Worm (Caenorhabditis elegans) whole organism, L1 larva: ENCODE results near the gene dgtr-1.

ENCODE experiments used
- C16A3.4 ChIP-seq: fragments of 150-350 bp; optimal IDR thresholded peaks from 2 replicates; lab custom pipeline; 2014; ENCODE audit warnings: missing biosample characterization, missing genetic modification characterization
- F16B12.6 ChIP-seq: fragments of 150-350 bp; optimal IDR thresholded peaks from 2 replicates; lab custom pipeline; 2014; ENCODE audit warnings: missing biosample characterization, missing genetic modification characterization
- aha-1 ChIP-seq: fragments of 150-350 bp; optimal IDR thresholded peaks from 2 replicates; lab custom pipeline; 2014; ENCODE audit warnings: missing biosample characterization, missing genetic modification characterization
- alr-1 ChIP-seq: fragments of 200-800 bp; sonication (Bioruptor generic); optimal IDR thresholded peaks from 2 replicates; lab custom pipeline; 2018; ENCODE audit warnings: borderline replicate concordance, mild to moderate bottlenecking, missing genetic modification characterization, missing compliant biosample characterization
- ama-1 ChIP-seq: fragments of 150-350 bp; optimal IDR thresholded peaks from 2 replicates; lab custom pipeline; 2014
- blmp-1 ChIP-seq: fragments of 150-350 bp; optimal IDR thresholded peaks from 2 replicates; lab custom pipeline; 2014; ENCODE audit warnings: missing biosample characterization, missing genetic modification characterization
- ceh-63 ChIP-seq: fragments of 200-800 bp; sonication (Bioruptor generic); optimal IDR thresholded peaks from 2 replicates; lab custom pipeline; 2018; ENCODE audit warnings: mild to moderate bottlenecking, missing genetic modification characterization, missing compliant biosample characterization
- ceh-82 ChIP-seq, 3 experiments: fragments of 150-350 bp in 1 of 3; sonication (generic microtip) in 2 of 3; optimal IDR thresholded peaks; 2 replicates each; lab custom pipeline; 2014 to 2017; ENCODE audit warnings: missing biosample characterization in 3 of 3, missing genetic modification characterization in 3 of 3
- dsc-1 ChIP-seq: sonication (generic microtip); optimal IDR thresholded peaks from 2 replicates; lab custom pipeline; 2016; ENCODE audit warnings: mild to moderate bottlenecking, missing genetic modification characterization, missing compliant biosample characterization
- efl-1 ChIP-seq, 4 experiments: fragments of 150-350 bp; optimal IDR thresholded peaks in 3 of 4; peaks in 1 of 4; 1 replicate in 1 of 4; 2 replicates in 3 of 4; lab custom pipeline; 2014; ENCODE audit warnings: missing biosample characterization in 2 of 4, missing genetic modification characterization in 2 of 4, missing genetic modification reagents in 2 of 4
- elt-2 ChIP-seq: sonication (generic microtip); optimal IDR thresholded peaks from 2 replicates; lab custom pipeline; 2016; ENCODE audit warnings: missing genetic modification characterization, mild to moderate bottlenecking, inconsistent platforms, missing compliant biosample characterization, missing genetic modification reagents
- elt-3 ChIP-seq, 6 experiments: fragments of 150-350 bp in 1 of 6; sonication (generic microtip); optimal IDR thresholded peaks; 2 replicates each; lab custom pipeline; 2017 to 2018; ENCODE audit warnings: missing biosample characterization in 6 of 6, missing genetic modification characterization in 6 of 6, inconsistent platforms in 1 of 6
- ets-5 ChIP-seq: fragments of 200-800 bp; sonication (Bioruptor generic); IDR thresholded peaks from 2 replicates; pipeline ENCODE4 v1.3.6; 2022; ENCODE audit warnings: missing genetic modification characterization, missing compliant biosample characterization
- fkh-10 ChIP-seq: sonication (generic microtip); optimal IDR thresholded peaks from 2 replicates; lab custom pipeline; 2017; ENCODE audit warnings: missing biosample characterization, missing genetic modification reagents, missing genetic modification characterization
- hlh-4 ChIP-seq: sonication (generic microtip); optimal IDR thresholded peaks from 2 replicates; lab custom pipeline; 2016; ENCODE audit warnings: mild to moderate bottlenecking, missing genetic modification characterization, missing compliant biosample characterization
- irx-1 ChIP-seq: sonication (generic microtip); optimal IDR thresholded peaks from 2 replicates; lab custom pipeline; 2016; ENCODE audit warnings: missing genetic modification characterization, missing compliant biosample characterization
- isw-1 ChIP-seq: fragments of 200-800 bp; sonication (Bioruptor generic); IDR thresholded peaks from 2 replicates; pipeline ENCODE4 v1.3.6; 2022; ENCODE audit warnings: missing genetic modification characterization, missing compliant biosample characterization
- jun-1 ChIP-seq: fragments of 150-350 bp; optimal IDR thresholded peaks from 2 replicates; lab custom pipeline; 2014; ENCODE audit warnings: missing biosample characterization, missing genetic modification reagents, missing genetic modification characterization
- lin-14 ChIP-seq: fragments of 200-800 bp; sonication (Bioruptor generic); optimal IDR thresholded peaks from 2 replicates; lab custom pipeline; 2018; ENCODE audit warnings: mild to moderate bottlenecking, missing genetic modification characterization, moderate library complexity, missing compliant biosample characterization
- lir-3 ChIP-seq: sonication (generic microtip); optimal IDR thresholded peaks from 2 replicates; lab custom pipeline; 2016; ENCODE audit warnings: mild to moderate bottlenecking, missing genetic modification characterization, moderate library complexity, missing compliant biosample characterization; ENCODE audit not compliant: poor library complexity
- lsy-2 ChIP-seq, 2 experiments: fragments of 150-350 bp; optimal IDR thresholded peaks; 2 replicates each; lab custom pipeline; 2014; ENCODE audit warnings: missing biosample characterization in 2 of 2, missing genetic modification characterization in 2 of 2
- mab-9 ChIP-seq: fragments of 200-800 bp; sonication (Bioruptor generic); IDR thresholded peaks from 2 replicates; pipeline ENCODE4 v1.3.6; 2022; ENCODE audit warnings: missing genetic modification reagents, missing genetic modification characterization, missing compliant biosample characterization
- mdl-1 ChIP-seq, 2 experiments: fragments of 150-350 bp; optimal IDR thresholded peaks; 2 replicates each; lab custom pipeline; 2014 to 2017; ENCODE audit warnings: missing biosample characterization in 2 of 2, missing genetic modification characterization in 2 of 2, inconsistent platforms in 1 of 2
- mef-2 ChIP-seq: fragments of 150-350 bp; optimal IDR thresholded peaks from 2 replicates; lab custom pipeline; 2014; ENCODE audit warnings: missing biosample characterization, missing genetic modification characterization
- mep-1 ChIP-seq: fragments of 150-350 bp; optimal IDR thresholded peaks from 2 replicates; lab custom pipeline; 2014; ENCODE audit warnings: missing biosample characterization, missing genetic modification characterization
- nhr-11 ChIP-seq: fragments of 150-350 bp; optimal IDR thresholded peaks from 2 replicates; lab custom pipeline; 2014; ENCODE audit warnings: missing biosample characterization, missing genetic modification characterization
- nhr-12 ChIP-seq: sonication (generic microtip); optimal IDR thresholded peaks from 2 replicates; lab custom pipeline; 2017; ENCODE audit warnings: missing biosample characterization, missing genetic modification characterization
- nhr-237 ChIP-seq: fragments of 150-350 bp; optimal IDR thresholded peaks from 2 replicates; lab custom pipeline; 2014; ENCODE audit warnings: missing biosample characterization, missing genetic modification characterization
- nhr-28 ChIP-seq: fragments of 150-350 bp; optimal IDR thresholded peaks from 2 replicates; lab custom pipeline; 2014; ENCODE audit warnings: missing biosample characterization, missing genetic modification characterization
- nhr-47 ChIP-seq: sonication (generic microtip); optimal IDR thresholded peaks from 2 replicates; lab custom pipeline; 2016; ENCODE audit warnings: mild to moderate bottlenecking, missing genetic modification characterization, moderate library complexity, missing compliant biosample characterization
- nhr-71 ChIP-seq: sonication (generic microtip); optimal IDR thresholded peaks from 2 replicates; lab custom pipeline; 2016; ENCODE audit warnings: mild to moderate bottlenecking, missing genetic modification characterization, moderate library complexity, missing compliant biosample characterization
- nhr-77 ChIP-seq: fragments of 150-350 bp; optimal IDR thresholded peaks from 2 replicates; lab custom pipeline; 2014; ENCODE audit warnings: missing biosample characterization, missing genetic modification characterization
- nhr-85 ChIP-seq: sonication (generic microtip); peaks from one replicate; lab custom pipeline; 2016; ENCODE audit warnings: missing genetic modification characterization, inconsistent platforms, missing compliant biosample characterization
- nhr-90 ChIP-seq: sonication (generic microtip); optimal IDR thresholded peaks from 2 replicates; lab custom pipeline; 2016; ENCODE audit warnings: mild to moderate bottlenecking, missing genetic modification characterization, missing compliant biosample characterization; ENCODE audit not compliant: poor library complexity
- pqm-1 ChIP-seq: sonication (generic microtip); optimal IDR thresholded peaks from 3 replicates; lab custom pipeline; 2017; ENCODE audit warnings: missing biosample characterization, missing genetic modification characterization
- rnt-1 ChIP-seq: sonication (generic microtip); optimal IDR thresholded peaks from 2 replicates; lab custom pipeline; 2016; ENCODE audit warnings: mild to moderate bottlenecking, missing genetic modification characterization, moderate library complexity, missing compliant biosample characterization
- snpc-4 ChIP-seq: fragments of 150-350 bp; optimal IDR thresholded peaks from 2 replicates; lab custom pipeline; 2014; ENCODE audit warnings: missing biosample characterization, missing genetic modification characterization
- snu-23 ChIP-seq: sonication (generic microtip); optimal IDR thresholded peaks from 2 replicates; lab custom pipeline; 2016; ENCODE audit warnings: missing genetic modification characterization, missing compliant biosample characterization
- swsn-7 ChIP-seq: sonication (generic microtip); optimal IDR thresholded peaks from 2 replicates; lab custom pipeline; 2016; ENCODE audit warnings: missing genetic modification characterization, missing compliant biosample characterization
- unc-86 ChIP-seq: sonication (generic microtip); optimal IDR thresholded peaks from 2 replicates; lab custom pipeline; 2016; ENCODE audit warnings: missing genetic modification characterization, missing compliant biosample characterization
- unc-98 ChIP-seq: fragments of 200-800 bp; sonication (Bioruptor generic); IDR thresholded peaks from 2 replicates; pipeline ENCODE4 v1.3.6; 2022; ENCODE audit warnings: missing genetic modification characterization, missing compliant biosample characterization
- zip-4 ChIP-seq: fragments of 200-800 bp; sonication (Bioruptor generic); optimal IDR thresholded peaks from 2 replicates; lab custom pipeline; 2018; ENCODE audit warnings: mild to moderate bottlenecking, missing genetic modification characterization, moderate library complexity, missing compliant biosample characterization

dgtr-1 gene

ce11 chrV:6522879-6523497 is 26.1 kb downstream of the dgtr-1 start:
- TF ChIP-seq elt-3 (tag; optimal IDR thresholded peaks at IDR 0.05; lab: Kevin White, UChicago) (peak in 1 of 6 experiments; percentile 22), nhr-85 (tag; lab: Kevin White, UChicago) (peak; percentile 70), nhr-90 (tag; lab: Kevin White, UChicago) (no peak), elt-2 (peak; percentile 72), C16A3.4 (tag; lab: Kevin White, UChicago) (no peak), nhr-28 (no peak), pqm-1 (peak; percentile 35), lin-14 (GFP tag; lab: Kevin White, UChicago) (peak; percentile 25), irx-1 (tag; lab: Kevin White, UChicago) (no peak), nhr-237 (tag; lab: Kevin White, UChicago) (no peak), blmp-1 (peak; percentile 56)

- peak; percentile 93 for TF ChIP-seq elt-2
- TF ChIP-seq efl-1 (optimal IDR thresholded peaks at IDR 0.05; lab: Kevin White, UChicago): no peak
- peak in 1 of 2 experiments; percentile 59 for TF ChIP-seq efl-1 (GFP tag; optimal IDR thresholded peaks at IDR 0.05 in 1 of 2; lab: Kevin White, UChicago)
- TF ChIP-seq ceh-63 (GFP tag; lab: Kevin White, UChicago): no peak
- TF ChIP-seq unc-86 (tag; lab: Kevin White, UChicago): no peak
- TF ChIP-seq C16A3.4 (tag; lab: Kevin White, UChicago): no peak
- no peak for TF ChIP-seq fkh-10 (GFP tag; lab: Kevin White, UChicago)
- TF ChIP-seq swsn-7 (tag; lab: Kevin White, UChicago): no peak
- no peak for TF ChIP-seq unc-98
- no peak for TF ChIP-seq ceh-82 (tag; optimal IDR thresholded peaks at IDR 0.05; lab: Kevin White, UChicago)
- no peak for TF ChIP-seq alr-1 (tag; lab: Kevin White, UChicago)
- TF ChIP-seq isw-1: no peak
- no peak for TF ChIP-seq mdl-1 (tag; optimal IDR thresholded peaks at IDR 0.05; lab: Kevin White, UChicago)
- TF ChIP-seq rnt-1 (tag; lab: Kevin White, UChicago): no peak
- no peak for TF ChIP-seq mab-9 (GFP tag; lab: Robert Waterston, UW)
- TF ChIP-seq nhr-12: no peak
- no peak for TF ChIP-seq ama-1
- no peak for TF ChIP-seq mep-1 (tag; lab: Kevin White, UChicago)
- TF ChIP-seq pqm-1: peak; percentile 84
Measured at ce11 chrV:6524757-6525156, 27.8 kb downstream of the dgtr-1 start, which contains the start of gene acs-1. Gene acs-1 (plus strand): TSS chrV:6524989.

ce11 chrV:6533030-6533429 is 36.1 kb downstream of the dgtr-1 start, which contains the start of gene hpo-26:
Gene hpo-26 (minus strand): TSS chrV:6533060.
- TF ChIP-seq lsy-2 (tag; optimal IDR thresholded peaks at IDR 0.05; lab: Kevin White, UChicago): peak in 1 of 2 experiments; percentile 9
- no peak for TF ChIP-seq hlh-4 (tag; lab: Kevin White, UChicago)
- TF ChIP-seq aha-1: no peak
- TF ChIP-seq snpc-4: no peak
- peak in 1 of 3 experiments; percentile 12 for TF ChIP-seq ceh-82 (tag; optimal IDR thresholded peaks at IDR 0.05; lab: Kevin White, UChicago)
- no peak for TF ChIP-seq nhr-11 (tag; lab: Kevin White, UChicago)
- no peak for TF ChIP-seq snu-23 (GFP tag; lab: Kevin White, UChicago)
- no peak for TF ChIP-seq F16B12.6 (tag; lab: Kevin White, UChicago)
- TF ChIP-seq nhr-77 (tag; lab: Kevin White, UChicago): peak; percentile 81
- peak; percentile 21 for TF ChIP-seq nhr-71 (tag; lab: Kevin White, UChicago)
- no peak for TF ChIP-seq alr-1 (tag; lab: Kevin White, UChicago)
- no peak for TF ChIP-seq lir-3
- no peak for TF ChIP-seq mef-2 (tag; lab: Kevin White, UChicago)
- TF ChIP-seq lin-14 (GFP tag; lab: Kevin White, UChicago): peak; percentile 15

ce11 chrV:6538323-6538722 is 41.4 kb downstream of the dgtr-1 start:
- peak; percentile 71 for TF ChIP-seq lin-14 (GFP tag; lab: Kevin White, UChicago)
- TF ChIP-seq ceh-82 (tag; optimal IDR thresholded peaks at IDR 0.05; lab: Kevin White, UChicago): peak in 1 of 3 experiments; percentile 19
- peak; percentile 28 for TF ChIP-seq dsc-1 (tag; lab: Kevin White, UChicago)
- TF ChIP-seq jun-1 (tag; lab: Kevin White, UChicago): no peak
- TF ChIP-seq lsy-2 (tag; optimal IDR thresholded peaks at IDR 0.05; lab: Kevin White, UChicago): peak in 1 of 2 experiments; percentile 48
- peak; percentile 4 for TF ChIP-seq blmp-1
- TF ChIP-seq mdl-1 (tag; optimal IDR thresholded peaks at IDR 0.05; lab: Kevin White, UChicago): no peak
- peak; percentile 11 for TF ChIP-seq snu-23 (GFP tag; lab: Kevin White, UChicago)
- TF ChIP-seq fkh-10 (GFP tag; lab: Kevin White, UChicago): no peak
- no peak for TF ChIP-seq ets-5 (GFP tag; lab: Robert Waterston, UW)
- TF ChIP-seq zip-4 (GFP tag; lab: Kevin White, UChicago): no peak
- peak; percentile 30 for TF ChIP-seq rnt-1 (tag; lab: Kevin White, UChicago)
- TF ChIP-seq nhr-71 (tag; lab: Kevin White, UChicago): peak; percentile 22
- no peak for TF ChIP-seq nhr-47
- no peak for TF ChIP-seq efl-1 (optimal IDR thresholded peaks at IDR 0.05; lab: Kevin White, UChicago)
- peak in 1 of 2 experiments; percentile 74 for TF ChIP-seq efl-1 (GFP tag; optimal IDR thresholded peaks at IDR 0.05 in 1 of 2; lab: Kevin White, UChicago)
